Worm (Caenorhabditis elegans): ENCODE results near the gene F25E2.3.

DNA sequence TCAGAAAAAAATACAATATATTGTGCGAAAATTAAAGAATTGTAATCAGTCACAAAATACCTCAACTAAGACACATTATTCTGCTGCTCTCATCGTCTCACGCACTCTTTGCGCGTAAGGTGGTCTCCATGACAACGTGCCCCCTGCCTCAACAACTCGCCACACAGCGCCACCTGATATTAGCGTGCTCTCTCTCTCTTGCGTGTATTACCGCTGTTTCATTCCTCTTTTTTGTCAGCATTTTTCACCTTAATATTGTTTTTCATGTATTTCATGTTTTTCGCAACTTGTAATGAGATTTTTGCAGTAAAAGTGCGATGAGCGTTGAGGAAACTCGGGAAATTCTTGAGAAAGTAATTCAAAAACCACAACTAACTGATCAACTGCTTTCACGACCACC, 49.5 kb downstream of the F25E2.3 start, which contains the start of gene dyf-11:
- no peak for TF ChIP-seq ama-1 (optimal IDR thresholded peaks at IDR 0.05)
- TF ChIP-seq flt-1 (GFP tag; IDR thresholded peaks at IDR 0.05): no peak
- no peak for TF ChIP-seq B0310.2 (tag; optimal IDR thresholded peaks at IDR 0.05)
- no peak for TF ChIP-seq tra-4 (tag; optimal IDR thresholded peaks at IDR 0.05)
- no peak for TF ChIP-seq sea-1 (GFP tag; conservative IDR thresholded peaks at IDR 0.05)
- TF ChIP-seq ceh-13 (GFP tag; optimal IDR thresholded peaks at IDR 0.05): no peak
- TF ChIP-seq pes-1 (GFP tag; IDR thresholded peaks at IDR 0.05): no peak
- no peak for TF ChIP-seq hmg-4 (GFP tag; optimal IDR thresholded peaks at IDR 0.05)
- no peak for TF ChIP-seq tbx-11 (GFP tag; IDR thresholded peaks at IDR 0.05)
- TF ChIP-seq ets-7 (tag; optimal IDR thresholded peaks at IDR 0.05): no peak
- no peak for TF ChIP-seq F13C5.2 (tag; optimal IDR thresholded peaks at IDR 0.05)
- TF ChIP-seq ceh-36 (tag; optimal IDR thresholded peaks at IDR 0.05): no peak
- no peak for TF ChIP-seq tbx-37 (GFP tag; conservative IDR thresholded peaks at IDR 0.05)
